Worm (Caenorhabditis elegans) whole organism, midembryonic: ENCODE results near the gene Y39G8B.7.

Experiments
- T22C8.4 ChIP-seq: fragments of 200-800 bp; sonication (Bioruptor generic); IDR thresholded peaks from 2 replicates; pipeline ENCODE4 v1.3.6; 2022; ENCODE audit warnings: missing genetic modification characterization, missing compliant biosample characterization
- cog-1 ChIP-seq: sonication (generic microtip); optimal IDR thresholded peaks from 2 replicates; lab custom pipeline; 2016; ENCODE audit warnings: missing genetic modification characterization, missing compliant biosample characterization
- flt-1 ChIP-seq: fragments of 200-800 bp; sonication (Bioruptor generic); IDR thresholded peaks from 2 replicates; pipeline ENCODE4 v1.3.6; 2022; ENCODE audit warnings: missing genetic modification characterization, missing compliant biosample characterization
- klf-2 ChIP-seq: fragments of 200-800 bp; sonication (Bioruptor generic); conservative IDR thresholded peaks from 2 replicates; pipeline ENCODE4 v1.3.6; 2022; ENCODE audit warnings: missing genetic modification reagents, missing genetic modification characterization, missing compliant biosample characterization
- med-1 ChIP-seq: sonication (generic microtip); optimal IDR thresholded peaks from 2 replicates; lab custom pipeline; 2017; ENCODE audit warnings: missing genetic modification characterization, mild to moderate bottlenecking, missing compliant biosample characterization, antibody characterized with exemption, missing genetic modification reagents; ENCODE audit not compliant: insufficient read depth
- ref-1 ChIP-seq: fragments of 200-800 bp; sonication (Bioruptor generic); conservative IDR thresholded peaks from 2 replicates; pipeline ENCODE4 v1.3.6; 2022; ENCODE audit warnings: missing genetic modification reagents, missing genetic modification characterization, missing compliant biosample characterization
- tab-1 ChIP-seq: fragments of 200-800 bp; sonication (Bioruptor generic); IDR thresholded peaks from 2 replicates; pipeline ENCODE4 v1.3.6; 2022; ENCODE audit warnings: missing genetic modification characterization, missing compliant biosample characterization
- ztf-23 ChIP-seq: fragments of 200-800 bp; sonication (Bioruptor generic); IDR thresholded peaks from 2 replicates; pipeline ENCODE4 v1.3.6; 2022; ENCODE audit warnings: missing genetic modification reagents, missing genetic modification characterization, missing compliant biosample characterization
- ztf-29 ChIP-seq: fragments of 200-800 bp; sonication (Bioruptor generic); IDR thresholded peaks from 2 replicates; pipeline ENCODE4 v1.3.6; 2022; ENCODE audit warnings: missing genetic modification reagents, missing genetic modification characterization, missing compliant biosample characterization

DNA sequence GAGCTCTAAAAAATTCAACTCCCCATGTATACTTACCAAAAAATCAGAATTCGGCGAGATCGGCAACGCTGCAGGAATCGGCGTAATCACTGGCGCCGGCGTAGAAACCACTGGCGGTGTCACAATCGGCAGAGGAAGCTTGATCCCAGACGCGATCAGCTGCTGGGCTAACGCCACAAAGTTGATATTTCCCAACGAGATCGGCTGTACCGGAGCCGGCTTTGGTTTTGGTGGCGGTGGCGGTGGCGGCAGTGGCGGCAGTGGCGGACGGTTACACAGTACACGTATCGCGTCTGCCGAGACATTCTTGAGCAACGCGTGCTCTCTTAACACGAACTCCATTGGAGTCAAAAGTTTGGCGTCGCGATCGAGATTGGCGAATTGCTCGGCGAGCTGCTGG, 39.7 kb upstream of the Y39G8B.7 start:
- TF ChIP-seq ztf-29 (GFP tag; lab: Robert Waterston, UW) (no peak), T22C8.4 (GFP tag; lab: Robert Waterston, UW) (no peak), flt-1 (GFP tag; lab: Robert Waterston, UW) (no peak), klf-2 (GFP tag; lab: Robert Waterston, UW) (no peak), med-1 (no peak), ztf-23 (GFP tag; lab: Robert Waterston, UW) (no peak), cog-1 (tag; lab: Kevin White, UChicago) (no peak), tab-1 (GFP tag; lab: Robert Waterston, UW) (no peak), ref-1 (GFP tag; lab: Robert Waterston, UW) (no peak)
